Worm (Caenorhabditis elegans): ENCODE measurements around the gene Y25C1A.2.

The Y25C1A.2 gene

ce11 chrII:3156749-3157148, 44.3 kb downstream of the Y25C1A.2 start, which contains the start of gene sri-33:
TSS of gene sri-33 (minus strand) at chrII:3156849.
- TF ChIP-seq T22C8.4 (GFP tag; IDR thresholded peaks at IDR 0.05) (no peak), klf-2 (GFP tag; conservative IDR thresholded peaks at IDR 0.05) (no peak), ztf-29 (GFP tag; IDR thresholded peaks at IDR 0.05) (no peak), tab-1 (GFP tag; IDR thresholded peaks at IDR 0.05) (no peak), med-1 (GFP tag; optimal IDR thresholded peaks at IDR 0.05; ENCODE audit: insufficient read depth) (no peak), cog-1 (tag; optimal IDR thresholded peaks at IDR 0.05) (no peak), ztf-23 (GFP tag; IDR thresholded peaks at IDR 0.05) (no peak), ref-1 (GFP tag; conservative IDR thresholded peaks at IDR 0.05) (no peak), flt-1 (GFP tag; IDR thresholded peaks at IDR 0.05) (no peak)

DNA sequence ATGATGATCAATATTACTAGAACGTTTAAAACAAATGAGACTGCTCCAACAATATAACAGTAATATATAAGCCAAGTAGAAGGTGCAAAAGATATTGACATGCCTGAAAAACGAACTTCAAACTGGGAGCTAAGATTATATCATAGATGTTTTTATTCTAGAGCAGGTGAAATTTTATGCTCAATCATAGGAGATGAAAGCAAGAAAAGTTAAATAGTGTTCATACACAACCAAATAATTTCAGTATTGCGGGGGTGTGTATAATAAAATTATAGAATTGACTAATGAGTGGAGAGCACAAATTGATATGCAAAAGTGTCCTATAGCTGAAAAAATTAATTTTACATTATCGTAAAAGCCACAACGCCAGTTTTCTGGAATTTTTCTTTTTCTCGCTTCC, 46.6 kb downstream of the Y25C1A.2 start, which contains the start of gene sri-34:
TSS of gene sri-34 (minus strand) at position 101 of the 400 bp plus-strand sequence.
- TF ChIP-seq ztf-29 (GFP tag; IDR thresholded peaks at IDR 0.05) (no peak), T22C8.4 (GFP tag; IDR thresholded peaks at IDR 0.05) (no peak)

Measured in whole organism, midembryonic.